Worm (Caenorhabditis elegans) whole organism, L4 larva: ENCODE measurements around the gene Y37B11A.3.

Source experiments
- D1046.2 ChIP-seq: fragments of 200-800 bp; sonication (Bioruptor generic); IDR thresholded peaks from 2 replicates; pipeline ENCODE4 v1.3.6; 2022; ENCODE audit warnings: missing genetic modification characterization, missing compliant biosample characterization
- T20F7.1 ChIP-seq: fragments of 200-800 bp; sonication (Bioruptor generic); optimal IDR thresholded peaks from 2 replicates; lab custom pipeline; 2018; ENCODE audit warnings: mild to moderate bottlenecking, missing genetic modification characterization, missing compliant biosample characterization
- ama-1 ChIP-seq: fragments of 150-350 bp; optimal IDR thresholded peaks from 2 replicates; lab custom pipeline; 2014; ENCODE audit warnings: inconsistent platforms, mixed read lengths
- jun-1 ChIP-seq: fragments of 150-350 bp; optimal IDR thresholded peaks from 2 replicates; lab custom pipeline; 2014; ENCODE audit warnings: missing biosample characterization, missing genetic modification reagents, missing genetic modification characterization
- nhr-77 ChIP-seq: fragments of 150-350 bp; optimal IDR thresholded peaks from 2 replicates; lab custom pipeline; 2014; ENCODE audit warnings: missing biosample characterization, missing genetic modification characterization
- snpc-4 ChIP-seq: fragments of 150-350 bp; optimal IDR thresholded peaks from 2 replicates; lab custom pipeline; 2014; ENCODE audit warnings: missing biosample characterization, missing genetic modification characterization
- unc-39 ChIP-seq: sonication (generic microtip); optimal IDR thresholded peaks from 2 replicates; lab custom pipeline; 2017; ENCODE audit warnings: missing biosample characterization, missing genetic modification characterization
- unc-62 ChIP-seq, 3 experiments: fragments of 150-350 bp in 1 of 3; sonication (generic microtip); optimal IDR thresholded peaks in 2 of 3; peaks in 1 of 3; 1 replicate in 1 of 3; 2 replicates in 2 of 3; lab custom pipeline; 2014 to 2017; ENCODE audit warnings: missing biosample characterization in 3 of 3, missing genetic modification characterization in 3 of 3, missing genetic modification reagents in 3 of 3, missing genotype in 1 of 3
- vab-7 ChIP-seq: fragments of 200-800 bp; sonication (Bioruptor generic); IDR thresholded peaks from 2 replicates; pipeline ENCODE4 v1.3.6; 2022; ENCODE audit warnings: missing genetic modification reagents, missing genetic modification characterization, missing compliant biosample characterization

ce11 chrIII:5747185-5747584 lies 37.9 kb downstream of the Y37B11A.3 start, which contains the start of gene B0244.4:
- TF ChIP-seq nhr-77 = no peak
- no peak for TF ChIP-seq snpc-4 (tag; lab: Kevin White, UChicago)
- no peak for TF ChIP-seq unc-39
- TF ChIP-seq vab-7 (GFP tag; lab: Robert Waterston, UW) = no peak
- TF ChIP-seq unc-62 (GFP tag; optimal IDR thresholded peaks at IDR 0.05 in 1 of 2; lab: Kevin White, UChicago) = no peak
- TF ChIP-seq unc-62 (tag; optimal IDR thresholded peaks at IDR 0.05; lab: Kevin White, UChicago) = no peak
- no peak for TF ChIP-seq T20F7.1 (GFP tag; lab: Kevin White, UChicago)
- TF ChIP-seq D1046.2 (GFP tag; lab: Robert Waterston, UW) = no peak
- TF ChIP-seq ama-1 (lab: Kevin White, UChicago) = no peak
- TF ChIP-seq jun-1 (tag; lab: Kevin White, UChicago) = no peak
